Fruit fly (Drosophila melanogaster): ENCODE data around the gene CG43056.

CG43056 gene

DNA sequence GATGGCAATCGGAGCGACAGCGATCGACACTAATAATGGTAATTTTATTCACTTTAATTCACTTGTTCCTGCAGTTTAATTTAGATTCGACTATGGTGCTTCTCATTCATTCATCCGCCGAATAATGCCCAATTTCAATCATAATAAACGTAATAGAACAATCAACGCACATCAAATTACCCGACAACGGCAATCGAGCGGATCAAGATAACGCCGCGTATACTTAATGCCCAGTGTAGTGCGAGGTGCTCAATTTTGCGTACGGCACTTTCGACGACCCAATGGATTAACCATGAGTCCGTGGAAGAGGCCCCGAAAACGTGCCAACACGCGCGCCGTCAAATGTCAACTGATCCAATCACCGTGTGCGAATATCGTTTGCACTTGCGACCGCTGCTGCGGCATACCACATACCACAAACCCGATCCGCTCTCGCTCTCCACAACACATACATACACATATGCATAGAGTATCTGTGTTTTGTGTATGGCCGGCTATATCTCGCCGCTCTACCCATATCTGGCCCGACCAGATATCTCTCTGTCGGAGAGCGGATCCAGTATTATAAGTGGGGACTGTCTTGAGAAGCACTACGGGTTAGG, 39.2 kb downstream of the CG43056 start, which contains the start of gene ine (continued):
- TF ChIP-seq CG4730 (GFP tag; IDR thresholded peaks at IDR 0.05) (no peak), Drgx (GFP tag; IDR thresholded peaks at IDR 0.05) (peak; percentile 46; the same call in 1 of the 2 replicates), pzg (GFP tag; optimal IDR thresholded peaks at IDR 0.05) (no peak), CrebB (tag; optimal IDR thresholded peaks at IDR 0.05) (no peak), MBD-R2 (GFP tag; IDR thresholded peaks at IDR 0.05) (0 out of 2 replicates have a peak, but pooled peaks have one; percentile 6), Dp (GFP tag; optimal IDR thresholded peaks at IDR 0.05) (no peak), CG4424 (GFP tag; optimal IDR thresholded peaks at IDR 0.05) (no peak), mirr (GFP tag; optimal IDR thresholded peaks at IDR 0.05) (peak; percentile 63), Med (GFP tag) (peak; percentile 74), CG6175 (GFP tag; IDR thresholded peaks at IDR 0.05) (peak; percentile 95), exex (tag; optimal IDR thresholded peaks at IDR 0.05) (peak; percentile 71), gsb-n (tag; optimal IDR thresholded peaks at IDR 0.05) (no peak), Mrtf (GFP tag; IDR thresholded peaks at IDR 0.05) (no peak), Trl (optimal IDR thresholded peaks at IDR 0.05) (peak; percentile 32 to 50), Trl (GFP tag; optimal IDR thresholded peaks at IDR 0.05) (no peak), Hr78 (GFP tag; optimal IDR thresholded peaks at IDR 0.05) (peak in 1 of 2 experiments; percentile 4), Hey (tag; optimal IDR thresholded peaks at IDR 0.05) (no peak), grn (GFP tag; optimal IDR thresholded peaks at IDR 0.05) (peak; percentile 81), CG13894 (tag; optimal IDR thresholded peaks at IDR 0.05) (peak; percentile 98), cwo (GFP tag; optimal IDR thresholded peaks at IDR 0.05) (peak; percentile 64)

dm6 chr2L:4477978-4478377, 40.4 kb downstream of the CG43056 start:
- TF ChIP-seq CG17328 (GFP tag; IDR thresholded peaks at IDR 0.05) (0 out of 2 replicates have a peak, but pooled peaks have one; percentile 21), Asciz (GFP tag; optimal IDR thresholded peaks at IDR 0.05) (no peak), CG12744 (GFP tag; optimal IDR thresholded peaks at IDR 0.05) (no peak), CG8290 (GFP tag; optimal IDR thresholded peaks at IDR 0.05) (no peak), CG8290 (tag; optimal IDR thresholded peaks at IDR 0.05) (peak in 1 of 2 experiments; percentile 19), scrt (GFP tag; optimal IDR thresholded peaks at IDR 0.05) (no peak), exex (tag; optimal IDR thresholded peaks at IDR 0.05) (no peak), odd (GFP tag; optimal IDR thresholded peaks at IDR 0.05) (no peak), CG9817 (tag; optimal IDR thresholded peaks at IDR 0.05) (no peak), D19A (tag; optimal IDR thresholded peaks at IDR 0.05) (no peak), Ets97D (GFP tag; optimal IDR thresholded peaks at IDR 0.05) (peak; percentile 72), CG7556 (GFP tag; optimal IDR thresholded peaks at IDR 0.05) (no peak), H15 (GFP tag; IDR thresholded peaks at IDR 0.05) (0 out of 3 replicates have a peak, but pooled peaks have one; percentile 25), ci (GFP tag; IDR thresholded peaks at IDR 0.05) (peak; percentile 62; the same call in 2 of the 3 replicates), E2f1 (GFP tag; IDR thresholded peaks at IDR 0.05) (no peak), CG7271 (tag; optimal IDR thresholded peaks at IDR 0.05) (peak; percentile 74), Med (GFP tag) (peak; percentile 34), sens-2 (GFP tag; IDR thresholded peaks at IDR 0.05) (0 out of 2 replicates have a peak, but pooled peaks have one; percentile 22)

All from whole organism, embryonic.